Worm (Caenorhabditis elegans) whole organism, midembryonic: ENCODE measurements around the gene tag-250.

Experiments used
- T22C8.4 ChIP-seq: fragments of 200-800 bp; sonication (Bioruptor generic); IDR thresholded peaks from 2 replicates; pipeline ENCODE4 v1.3.6; 2022; ENCODE audit warnings: missing genetic modification characterization, missing compliant biosample characterization
- cog-1 ChIP-seq: sonication (generic microtip); optimal IDR thresholded peaks from 2 replicates; lab custom pipeline; 2016; ENCODE audit warnings: missing genetic modification characterization, missing compliant biosample characterization
- flt-1 ChIP-seq: fragments of 200-800 bp; sonication (Bioruptor generic); IDR thresholded peaks from 2 replicates; pipeline ENCODE4 v1.3.6; 2022; ENCODE audit warnings: missing genetic modification characterization, missing compliant biosample characterization
- klf-2 ChIP-seq: fragments of 200-800 bp; sonication (Bioruptor generic); conservative IDR thresholded peaks from 2 replicates; pipeline ENCODE4 v1.3.6; 2022; ENCODE audit warnings: missing genetic modification reagents, missing genetic modification characterization, missing compliant biosample characterization
- med-1 ChIP-seq: sonication (generic microtip); optimal IDR thresholded peaks from 2 replicates; lab custom pipeline; 2017; ENCODE audit warnings: missing genetic modification characterization, mild to moderate bottlenecking, missing compliant biosample characterization, antibody characterized with exemption, missing genetic modification reagents; ENCODE audit not compliant: insufficient read depth
- ref-1 ChIP-seq: fragments of 200-800 bp; sonication (Bioruptor generic); conservative IDR thresholded peaks from 2 replicates; pipeline ENCODE4 v1.3.6; 2022; ENCODE audit warnings: missing genetic modification reagents, missing genetic modification characterization, missing compliant biosample characterization
- tab-1 ChIP-seq: fragments of 200-800 bp; sonication (Bioruptor generic); IDR thresholded peaks from 2 replicates; pipeline ENCODE4 v1.3.6; 2022; ENCODE audit warnings: missing genetic modification characterization, missing compliant biosample characterization
- ztf-23 ChIP-seq: fragments of 200-800 bp; sonication (Bioruptor generic); IDR thresholded peaks from 2 replicates; pipeline ENCODE4 v1.3.6; 2022; ENCODE audit warnings: missing genetic modification reagents, missing genetic modification characterization, missing compliant biosample characterization
- ztf-29 ChIP-seq: fragments of 200-800 bp; sonication (Bioruptor generic); IDR thresholded peaks from 2 replicates; pipeline ENCODE4 v1.3.6; 2022; ENCODE audit warnings: missing genetic modification reagents, missing genetic modification characterization, missing compliant biosample characterization

tag-250 gene

ce11 chrIII:7940819-7941218, 16.1 kb upstream of the tag-250 start, which contains the start of gene C29E4.12:
C29E4.12 (plus strand) TSS chrIII:7941151.
- no peak for TF ChIP-seq ztf-23 (GFP tag; lab: Robert Waterston, UW)
- TF ChIP-seq cog-1 (tag; lab: Kevin White, UChicago), result no peak
- no peak for TF ChIP-seq ref-1
- no peak for TF ChIP-seq T22C8.4 (GFP tag; lab: Robert Waterston, UW)
- no peak for TF ChIP-seq tab-1 (GFP tag; lab: Robert Waterston, UW)
- no peak for TF ChIP-seq klf-2
- no peak for TF ChIP-seq flt-1 (GFP tag; lab: Robert Waterston, UW)
- TF ChIP-seq ztf-29 (GFP tag; lab: Robert Waterston, UW), result no peak
- no peak for TF ChIP-seq med-1 (GFP tag; lab: Kevin White, UChicago)

- no peak for TF ChIP-seq ztf-23 (GFP tag; lab: Robert Waterston, UW)
- TF ChIP-seq T22C8.4 (GFP tag; lab: Robert Waterston, UW), result no peak
- no peak for TF ChIP-seq ref-1
- no peak for TF ChIP-seq cog-1 (tag; lab: Kevin White, UChicago)
- no peak for TF ChIP-seq klf-2
- no peak for TF ChIP-seq med-1 (GFP tag; lab: Kevin White, UChicago)
- TF ChIP-seq tab-1 (GFP tag; lab: Robert Waterston, UW), result no peak
- TF ChIP-seq ztf-29 (GFP tag; lab: Robert Waterston, UW), result no peak
- no peak for TF ChIP-seq flt-1 (GFP tag; lab: Robert Waterston, UW)
Measured at ce11 chrIII:7937548-7937947, 12.8 kb upstream of the tag-250 start, which contains the start of gene C29E4.10. C29E4.10 (plus strand) TSS chrIII:7937848.

ce11 chrIII:7933235-7933634, 8.5 kb upstream of the tag-250 start, which contains the start of gene ran-2:
ran-2 (plus strand) TSS chrIII:7933535.
- TF ChIP-seq ztf-23 (GFP tag; lab: Robert Waterston, UW) (no peak), klf-2 (no peak), flt-1 (GFP tag; lab: Robert Waterston, UW) (no peak), tab-1 (GFP tag; lab: Robert Waterston, UW) (no peak), ztf-29 (GFP tag; lab: Robert Waterston, UW) (no peak), cog-1 (tag; lab: Kevin White, UChicago) (no peak), med-1 (GFP tag; lab: Kevin White, UChicago) (no peak), T22C8.4 (GFP tag; lab: Robert Waterston, UW) (no peak)

ce11 chrIII:7928549-7929129, 3.9 kb upstream of the tag-250 start, which contains the start of the genes C29E4.13 and npp-15:
C29E4.13 (minus strand) TSS chrIII:7928717.
npp-15 (plus strand) TSS chrIII:7929043.
- no peak for TF ChIP-seq ztf-29 (GFP tag; lab: Robert Waterston, UW)
- TF ChIP-seq tab-1 (GFP tag; lab: Robert Waterston, UW), result no peak
- no peak for TF ChIP-seq med-1 (GFP tag; lab: Kevin White, UChicago)
- TF ChIP-seq cog-1 (tag; lab: Kevin White, UChicago), result no peak
- no peak for TF ChIP-seq ztf-23 (GFP tag; lab: Robert Waterston, UW)
- TF ChIP-seq klf-2, result no peak
- no peak for TF ChIP-seq ref-1
- no peak for TF ChIP-seq flt-1 (GFP tag; lab: Robert Waterston, UW)
- TF ChIP-seq T22C8.4 (GFP tag; lab: Robert Waterston, UW), result no peak

- TF ChIP-seq med-1 (GFP tag; lab: Kevin White, UChicago) (no peak), ztf-29 (GFP tag; lab: Robert Waterston, UW) (no peak), flt-1 (GFP tag; lab: Robert Waterston, UW) (no peak), ref-1 (no peak), klf-2 (no peak), tab-1 (GFP tag; lab: Robert Waterston, UW) (no peak), ztf-23 (GFP tag; lab: Robert Waterston, UW) (no peak), cog-1 (tag; lab: Kevin White, UChicago) (no peak), T22C8.4 (GFP tag; lab: Robert Waterston, UW) (no peak)
Measured at ce11 chrIII:7925968-7926367, 1.2 kb upstream of the tag-250 start.

- TF ChIP-seq tab-1 (GFP tag; lab: Robert Waterston, UW), result no peak
- no peak for TF ChIP-seq T22C8.4 (GFP tag; lab: Robert Waterston, UW)
- no peak for TF ChIP-seq klf-2
- no peak for TF ChIP-seq med-1 (GFP tag; lab: Kevin White, UChicago)
- no peak for TF ChIP-seq cog-1 (tag; lab: Kevin White, UChicago)
- TF ChIP-seq flt-1 (GFP tag; lab: Robert Waterston, UW), result no peak
- TF ChIP-seq ref-1, result no peak
- no peak for TF ChIP-seq ztf-23 (GFP tag; lab: Robert Waterston, UW)
- no peak for TF ChIP-seq ztf-29 (GFP tag; lab: Robert Waterston, UW)
Measured at ce11 chrIII:7922207-7922606, 2.5 kb downstream of the tag-250 start, which contains the start of gene C29E4.17. C29E4.17 (plus strand) TSS chrIII:7922507.

ce11 chrIII:7919823-7920222, 4.9 kb downstream of the tag-250 start, which contains the start of gene C29E4.14:
C29E4.14 (plus strand) TSS chrIII:7920123.
- no peak for TF ChIP-seq ref-1

- TF ChIP-seq cog-1 (tag; lab: Kevin White, UChicago), result no peak
Measured at ce11 chrIII:7917667-7918066, 7.1 kb downstream of the tag-250 start, which contains the start of gene gly-3. gly-3 (minus strand) TSS chrIII:7917767.

ce11 chrIII:7913488-7913887, 11.2 kb downstream of the tag-250 start, which contains the start of gene ZK688.12:
ZK688.12 (minus strand) TSS chrIII:7913588.
- TF ChIP-seq flt-1 (GFP tag; lab: Robert Waterston, UW) (no peak), klf-2 (no peak), ztf-29 (GFP tag; lab: Robert Waterston, UW) (no peak), cog-1 (tag; lab: Kevin White, UChicago) (no peak), ref-1 (no peak)

ce11 chrIII:7911621-7912020, 13.1 kb downstream of the tag-250 start, which contains the start of gene ZK688.7:
ZK688.7 (minus strand) TSS chrIII:7911634.
- TF ChIP-seq T22C8.4 (GFP tag; lab: Robert Waterston, UW) (no peak), ztf-23 (GFP tag; lab: Robert Waterston, UW) (no peak), cog-1 (tag; lab: Kevin White, UChicago) (no peak), med-1 (GFP tag; lab: Kevin White, UChicago) (no peak), tab-1 (GFP tag; lab: Robert Waterston, UW) (no peak)
